Fruit fly (Drosophila melanogaster) whole organism, prepupa: ENCODE measurements around the gene CG44004.
A peak's percentile ranks its signal among the peaks of the same experiment; 100 is the strongest.

ENCODE experiments used
- Blimp-1 ChIP-seq: fragments of 200-800 bp; sonication (Bioruptor generic); optimal IDR thresholded peaks from 3 replicates; lab custom pipeline; 2017; ENCODE audit warnings: missing biosample characterization, missing genetic modification characterization, mild to moderate bottlenecking, moderate library complexity, missing genetic modification reagents
- CG10631 ChIP-seq: fragments of 200-800 bp; sonication (Bioruptor generic); optimal IDR thresholded peaks from 2 replicates; lab custom pipeline; 2016; ENCODE audit warnings: missing biosample characterization, missing genetic modification characterization
- CG10669 ChIP-seq: fragments of 200-800 bp; sonication (Bioruptor generic); optimal IDR thresholded peaks from 3 replicates; lab custom pipeline; 2018; ENCODE audit warnings: missing biosample characterization, mild to moderate bottlenecking, missing genetic modification characterization, moderate library complexity
- CG11762 ChIP-seq: fragments of 200-800 bp; sonication (Bioruptor generic); optimal IDR thresholded peaks from 3 replicates; lab custom pipeline; 2016; ENCODE audit warnings: missing biosample characterization, missing genetic modification characterization; ENCODE audit not compliant: insufficient read depth
- CG11902 ChIP-seq: fragments of 200-800 bp; sonication (Bioruptor generic); optimal IDR thresholded peaks from 3 replicates; lab custom pipeline; 2016; ENCODE audit warnings: missing biosample characterization, missing genetic modification characterization
- CG15336 ChIP-seq: fragments of 200-800 bp; sonication (Bioruptor generic); IDR thresholded peaks from 2 replicates; pipeline ENCODE4 v1.3.6; 2022; ENCODE audit warnings: missing biosample characterization, missing genetic modification characterization
- CG1621 ChIP-seq: fragments of 200-800 bp; sonication (Bioruptor generic); optimal IDR thresholded peaks from 3 replicates; lab custom pipeline; 2018; ENCODE audit warnings: missing biosample characterization, mild to moderate bottlenecking, missing genetic modification characterization
- CG3032 ChIP-seq: fragments of 200-800 bp; optimal IDR thresholded peaks from 2 replicates; lab custom pipeline; 2019; ENCODE audit warnings: missing biosample characterization, mild to moderate bottlenecking, missing genetic modification characterization, moderate library complexity
- CG31627 ChIP-seq: fragments of 200-800 bp; sonication (Bioruptor generic); optimal IDR thresholded peaks from 3 replicates; lab custom pipeline; 2016; ENCODE audit warnings: missing biosample characterization, missing genetic modification characterization
- CG32006 ChIP-seq: fragments of 200-800 bp; sonication (Bioruptor generic); optimal IDR thresholded peaks from 3 replicates; lab custom pipeline; 2017; ENCODE audit warnings: missing biosample characterization, mild to moderate bottlenecking, missing genetic modification characterization
- CG34406 ChIP-seq: fragments of 200-800 bp; sonication (Bioruptor generic); optimal IDR thresholded peaks from 3 replicates; lab custom pipeline; 2016; ENCODE audit warnings: missing biosample characterization, missing genetic modification characterization
- CG3919 ChIP-seq: fragments of 200-800 bp; sonication (Bioruptor generic); optimal IDR thresholded peaks from 3 replicates; lab custom pipeline; 2016; ENCODE audit warnings: missing biosample characterization, missing genetic modification characterization
- CG4318 ChIP-seq: fragments of 200-800 bp; sonication (Bioruptor generic); optimal IDR thresholded peaks from 3 replicates; lab custom pipeline; 2017; ENCODE audit warnings: missing biosample characterization, mild to moderate bottlenecking, missing genetic modification characterization
- CG6163 ChIP-seq: fragments of 200-800 bp; sonication (Bioruptor generic); IDR thresholded peaks from 3 replicates; pipeline ENCODE4 v1.3.6; 2022; ENCODE audit warnings: missing biosample characterization, missing genetic modification characterization
- CG6276 ChIP-seq: fragments of 200-800 bp; sonication (Bioruptor generic); optimal IDR thresholded peaks from 2 replicates; lab custom pipeline; 2017; ENCODE audit warnings: missing biosample characterization, mild to moderate bottlenecking, missing genetic modification characterization
- CG6792 ChIP-seq: fragments of 200-800 bp; sonication (Bioruptor generic); optimal IDR thresholded peaks from 3 replicates; lab custom pipeline; 2016; ENCODE audit warnings: missing biosample characterization, missing genetic modification characterization
- CG6808 ChIP-seq: fragments of 200-800 bp; sonication (Bioruptor generic); optimal IDR thresholded peaks from 3 replicates; lab custom pipeline; 2017; ENCODE audit warnings: missing biosample characterization, missing genetic modification characterization, mild to moderate bottlenecking, moderate library complexity, missing genetic modification reagents
- CG6854 ChIP-seq: fragments of 200-800 bp; sonication (Bioruptor generic); optimal IDR thresholded peaks from 2 replicates; lab custom pipeline; 2017; ENCODE audit warnings: missing biosample characterization, mild to moderate bottlenecking, missing genetic modification characterization
- CG7368 ChIP-seq: fragments of 200-800 bp; sonication (Bioruptor generic); optimal IDR thresholded peaks from 3 replicates; lab custom pipeline; 2016; ENCODE audit warnings: missing biosample characterization, missing genetic modification characterization
- CG8119 ChIP-seq: fragments of 200-800 bp; sonication (Bioruptor generic); IDR thresholded peaks from 3 replicates; pipeline ENCODE4 v1.3.6; 2022; ENCODE audit warnings: missing biosample characterization, missing genetic modification characterization
- CG8319 ChIP-seq: fragments of 200-800 bp; sonication (Bioruptor generic); optimal IDR thresholded peaks from 3 replicates; lab custom pipeline; 2016; ENCODE audit warnings: missing biosample characterization, missing genetic modification characterization
- CG8632 ChIP-seq: fragments of 200-800 bp; sonication (Bioruptor generic); optimal IDR thresholded peaks from 3 replicates; lab custom pipeline; 2016; ENCODE audit warnings: missing biosample characterization, missing genetic modification characterization
- CG9139 ChIP-seq: fragments of 200-800 bp; sonication (Bioruptor generic); optimal IDR thresholded peaks from 3 replicates; lab custom pipeline; 2017; ENCODE audit warnings: missing biosample characterization, mild to moderate bottlenecking, missing genetic modification characterization
- Eip75B ChIP-seq: fragments of 200-800 bp; sonication (Bioruptor generic); optimal IDR thresholded peaks from 3 replicates; lab custom pipeline; 2016; ENCODE audit warnings: missing biosample characterization, missing genetic modification characterization
- Eip93F ChIP-seq: fragments of 200-800 bp; sonication (Bioruptor generic); optimal IDR thresholded peaks from 2 replicates; lab custom pipeline; 2016; ENCODE audit warnings: missing biosample characterization, mild to moderate bottlenecking, missing genetic modification characterization
- Ets96B ChIP-seq: fragments of 200-800 bp; optimal IDR thresholded peaks from 2 replicates; lab custom pipeline; 2019; ENCODE audit warnings: missing biosample characterization, mild to moderate bottlenecking, missing genetic modification characterization, moderate library complexity
- Hr38 ChIP-seq: sonication (Bioruptor generic); optimal IDR thresholded peaks from 2 replicates; lab custom pipeline; 2016; ENCODE audit warnings: missing biosample characterization, missing genetic modification characterization
- Hr39 ChIP-seq: fragments of 200-800 bp; sonication (Bioruptor generic); optimal IDR thresholded peaks from 2 replicates; lab custom pipeline; 2016; ENCODE audit warnings: missing biosample characterization, missing genetic modification characterization
- Lpt ChIP-seq: fragments of 200-800 bp; sonication (Bioruptor generic); optimal IDR thresholded peaks from 3 replicates; lab custom pipeline; 2016; ENCODE audit warnings: missing biosample characterization, missing genetic modification characterization
- Met ChIP-seq: fragments of 200-800 bp; sonication (Bioruptor generic); optimal IDR thresholded peaks from 3 replicates; lab custom pipeline; 2016; ENCODE audit warnings: missing biosample characterization, missing genetic modification characterization
- Smox ChIP-seq: fragments of 200-800 bp; sonication (Bioruptor generic); optimal IDR thresholded peaks from 3 replicates; lab custom pipeline; 2016; ENCODE audit warnings: missing biosample characterization, missing genetic modification characterization
- Sox102F ChIP-seq: fragments of 200-800 bp; sonication (Bioruptor generic); optimal IDR thresholded peaks from 2 replicates; lab custom pipeline; 2016; ENCODE audit warnings: missing biosample characterization, mild to moderate bottlenecking, missing genetic modification characterization
- Sox14 ChIP-seq: fragments of 200-800 bp; sonication (Bioruptor generic); optimal IDR thresholded peaks from 3 replicates; lab custom pipeline; 2016; ENCODE audit warnings: missing biosample characterization, missing genetic modification characterization
- Sox15 ChIP-seq: fragments of 200-800 bp; sonication (Bioruptor generic); optimal IDR thresholded peaks from 3 replicates; lab custom pipeline; 2016; ENCODE audit warnings: missing biosample characterization, missing genetic modification characterization
- achi ChIP-seq: fragments of 200-800 bp; sonication (Bioruptor generic); optimal IDR thresholded peaks from 3 replicates; lab custom pipeline; 2016; ENCODE audit warnings: missing biosample characterization, missing genetic modification characterization
- acj6 ChIP-seq: fragments of 200-800 bp; sonication (Bioruptor generic); optimal IDR thresholded peaks from 3 replicates; lab custom pipeline; 2016; ENCODE audit warnings: missing biosample characterization, missing genetic modification characterization
- cyc ChIP-seq: fragments of 200-800 bp; sonication (Bioruptor generic); optimal IDR thresholded peaks from 3 replicates; lab custom pipeline; 2016; ENCODE audit warnings: missing biosample characterization, missing genetic modification characterization
- dac ChIP-seq: fragments of 200-800 bp; sonication (Bioruptor generic); optimal IDR thresholded peaks from 2 replicates; lab custom pipeline; 2017; ENCODE audit warnings: missing biosample characterization, mild to moderate bottlenecking, missing genetic modification characterization
- dsx ChIP-seq: fragments of 200-800 bp; optimal IDR thresholded peaks from 3 replicates; lab custom pipeline; 2019; ENCODE audit warnings: missing biosample characterization, mild to moderate bottlenecking, missing genetic modification characterization, moderate library complexity; ENCODE audit not compliant: poor library complexity, severe bottlenecking
- eg ChIP-seq: fragments of 200-800 bp; sonication (Bioruptor generic); IDR thresholded peaks from 3 replicates; pipeline ENCODE4 v1.3.6; 2022; ENCODE audit warnings: missing biosample characterization, missing genetic modification characterization
- esn ChIP-seq: fragments of 200-800 bp; sonication (Bioruptor generic); optimal IDR thresholded peaks from 2 replicates; lab custom pipeline; 2016; ENCODE audit warnings: missing biosample characterization, mild to moderate bottlenecking, missing genetic modification characterization, moderate library complexity
- fd59A ChIP-seq: fragments of 200-800 bp; sonication (Bioruptor generic); optimal IDR thresholded peaks from 2 replicates; lab custom pipeline; 2017; ENCODE audit warnings: missing biosample characterization, mild to moderate bottlenecking, missing genetic modification characterization, missing genetic modification reagents
- lz ChIP-seq: fragments of 200-800 bp; sonication (Bioruptor generic); optimal IDR thresholded peaks from 3 replicates; lab custom pipeline; 2016; ENCODE audit warnings: missing biosample characterization, missing genetic modification characterization
- pdm3 ChIP-seq: fragments of 200-800 bp; sonication (Bioruptor generic); optimal IDR thresholded peaks from 3 replicates; lab custom pipeline; 2016; ENCODE audit warnings: missing biosample characterization, missing genetic modification characterization
- salr ChIP-seq, 2 experiments: fragments of 200-800 bp; sonication (Bioruptor generic); optimal IDR thresholded peaks; 3 replicates each; lab custom pipeline; 2016 to 2018; ENCODE audit warnings: missing biosample characterization in 2 of 2, missing genetic modification characterization in 2 of 2, mild to moderate bottlenecking in 1 of 2
- spab ChIP-seq: fragments of 200-800 bp; sonication (Bioruptor generic); optimal IDR thresholded peaks from 2 replicates; lab custom pipeline; 2017; ENCODE audit warnings: missing biosample characterization, mild to moderate bottlenecking, missing genetic modification characterization, missing genetic modification reagents
- ss ChIP-seq, 2 experiments: fragments of 200-800 bp; sonication (Bioruptor generic); optimal IDR thresholded peaks; 2 replicates in 1 of 2; 3 replicates in 1 of 2; lab custom pipeline; 2017 to 2018; ENCODE audit warnings: mild to moderate bottlenecking in 2 of 2, missing biosample characterization in 2 of 2, missing genetic modification characterization in 2 of 2, moderate library complexity in 1 of 2
- vri ChIP-seq: fragments of 200-800 bp; sonication (Bioruptor generic); optimal IDR thresholded peaks from 3 replicates; lab custom pipeline; 2016; ENCODE audit warnings: missing biosample characterization, mild to moderate bottlenecking, missing genetic modification characterization

CG44004 gene

DNA sequence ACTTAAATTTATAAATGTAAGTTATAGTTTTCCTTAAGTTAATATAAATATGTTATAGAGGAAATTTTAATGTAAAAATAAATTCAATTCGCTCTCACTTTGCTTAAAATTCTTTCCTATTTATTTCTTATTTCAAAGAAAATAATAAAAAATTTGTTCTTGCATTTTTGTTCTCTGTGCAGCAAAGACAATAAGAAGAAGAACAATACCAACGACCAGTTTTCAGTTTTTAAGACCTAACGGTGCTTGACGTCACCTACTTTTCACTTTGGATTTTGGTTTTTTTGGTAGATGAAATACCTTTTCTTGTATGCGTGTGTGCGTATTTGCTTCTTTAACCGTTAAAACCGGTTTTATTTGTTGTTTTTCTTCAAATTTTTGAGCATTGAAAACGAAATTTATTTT lies 28.5 kb upstream of the CG44004 start (continued):
- TF ChIP-seq dac (GFP tag; lab: Kevin White, UChicago) (no peak), CG6792 (GFP tag; lab: Kevin White, UChicago) (no peak), cyc (GFP tag; lab: Kevin White, UChicago) (no peak), dsx (GFP tag; lab: Kevin White, UChicago) (no peak), esn (GFP tag; lab: Kevin White, UChicago) (peak; percentile 23), CG11762 (GFP tag; lab: Kevin White, UChicago) (no peak), CG7368 (no peak), CG8632 (GFP tag; lab: Kevin White, UChicago) (peak; percentile 7)

DNA sequence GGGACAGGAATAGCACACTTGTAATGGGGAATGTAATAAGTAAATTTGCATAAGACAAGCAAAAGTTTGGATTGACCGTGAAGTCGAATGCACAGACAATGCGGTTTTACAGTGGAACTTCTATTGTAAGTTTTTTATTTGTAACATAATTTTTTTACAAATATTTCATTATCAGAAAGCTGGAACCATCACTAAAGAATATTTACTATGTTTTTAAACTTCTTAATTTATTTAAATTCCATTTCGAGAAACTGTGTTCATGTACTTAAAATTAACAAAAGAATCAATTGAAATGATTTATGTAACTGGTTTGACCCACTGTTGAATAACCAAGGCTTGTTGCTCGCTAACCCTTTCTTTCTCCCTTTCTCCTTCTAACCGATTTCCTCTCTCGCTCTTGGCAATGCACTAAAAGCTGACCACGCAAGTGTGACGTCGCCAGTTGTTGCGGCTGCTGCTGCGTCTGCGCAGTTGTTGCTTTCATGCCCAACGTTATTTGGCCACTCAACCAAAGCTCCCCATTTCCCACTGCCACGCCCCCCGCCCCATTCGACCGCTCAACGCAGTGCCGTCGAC lies 27.8 kb upstream of the CG44004 start:
- TF ChIP-seq Lpt (no peak), dac (GFP tag; lab: Kevin White, UChicago) (no peak), Met (GFP tag; lab: Kevin White, UChicago) (peak; percentile 59), Hr39 (GFP tag; lab: Kevin White, UChicago) (peak; percentile 23), CG1621 (tag; lab: Kevin White, UChicago) (no peak), CG10631 (GFP tag; lab: Kevin White, UChicago) (peak; percentile 7), CG7368 (no peak), CG34406 (GFP tag; lab: Kevin White, UChicago) (peak; percentile 8), Sox15 (GFP tag; lab: Kevin White, UChicago) (no peak), eg (GFP tag; lab: Robert Waterston, UW) (no peak), Blimp-1 (GFP tag; lab: Kevin White, UChicago) (peak; percentile 20), achi (GFP tag; lab: Kevin White, UChicago) (peak; percentile 30), CG11902 (GFP tag; lab: Kevin White, UChicago) (no peak), spab (GFP tag; lab: Kevin White, UChicago) (no peak), CG8632 (GFP tag; lab: Kevin White, UChicago) (no peak), CG10669 (GFP tag; lab: Kevin White, UChicago) (no peak), Eip93F (no peak), CG6276 (GFP tag; lab: Kevin White, UChicago) (peak; percentile 20), ss (GFP tag; optimal IDR thresholded peaks at IDR 0.05; lab: Kevin White, UChicago) (no peak), Sox14 (GFP tag; lab: Kevin White, UChicago) (peak; percentile 18), vri (GFP tag; lab: Kevin White, UChicago) (peak; percentile 1), CG6808 (no peak), CG8119 (GFP tag; lab: Robert Waterston, UW) (peak; percentile 46; the same call in 1 of the 3 replicates), Eip75B (GFP tag; lab: Kevin White, UChicago) (peak; percentile 19), dsx (GFP tag; lab: Kevin White, UChicago) (no peak), Smox (GFP tag; lab: Kevin White, UChicago) (peak; percentile 65), Sox102F (GFP tag; lab: Kevin White, UChicago) (peak; percentile 51), CG6163 (0 out of 3 replicates have a peak, but pooled peaks have one; percentile 37), CG9139 (no peak), CG3919 (GFP tag; lab: Kevin White, UChicago) (no peak), salr (GFP tag; optimal IDR thresholded peaks at IDR 0.05; lab: Kevin White, UChicago) (no peak), CG32006 (GFP tag; lab: Kevin White, UChicago) (peak; percentile 11), CG3032 (peak; percentile 3), CG6854 (peak; percentile 14), CG4318 (GFP tag; lab: Kevin White, UChicago) (no peak), CG8319 (GFP tag; lab: Kevin White, UChicago) (no peak), lz (peak; percentile 50), fd59A (GFP tag; lab: Kevin White, UChicago) (no peak), CG31627 (GFP tag; lab: Kevin White, UChicago) (peak; percentile 20), Ets96B (peak; percentile 6), pdm3 (GFP tag; lab: Kevin White, UChicago) (peak; percentile 26), Hr38 (GFP tag; lab: Kevin White, UChicago) (no peak), CG15336 (peak; percentile 50; the same call in 1 of the 2 replicates), CG6792 (GFP tag; lab: Kevin White, UChicago) (no peak), acj6 (GFP tag; lab: Kevin White, UChicago) (peak; percentile 54)
